Fruit fly (Drosophila melanogaster) whole organism, embryonic: ENCODE data around the gene CG42525.

Experiments
- BEAF-32 ChIP-seq: fragments of 200-800 bp; sonication (Bioruptor generic); optimal IDR thresholded peaks from 3 replicates; lab custom pipeline; 2017; ENCODE audit warnings: missing biosample characterization, missing genetic modification characterization, mild to moderate bottlenecking, moderate library complexity, missing genetic modification reagents
- CG14441 ChIP-seq: fragments of 200-800 bp; sonication (Bioruptor generic); IDR thresholded peaks from 2 replicates; pipeline ENCODE4 v1.3.6; 2022; ENCODE audit warnings: missing biosample characterization, missing genetic modification characterization
- CG15479 ChIP-seq: fragments of 200-800 bp; sonication (Bioruptor generic); optimal IDR thresholded peaks from 3 replicates; lab custom pipeline; 2019; ENCODE audit warnings: missing biosample characterization, mild to moderate bottlenecking, missing genetic modification characterization, moderate library complexity
- CG16813 ChIP-seq: fragments of 200-800 bp; sonication (Bioruptor generic); IDR thresholded peaks from 3 replicates; pipeline ENCODE4 v1.3.6; 2022; ENCODE audit warnings: missing biosample characterization, missing genetic modification characterization; ENCODE audit not compliant: partially characterized antibody
- CG2116 ChIP-seq: fragments of 200-800 bp; sonication (Bioruptor generic); optimal IDR thresholded peaks from 3 replicates; lab custom pipeline; 2018; ENCODE audit warnings: missing biosample characterization, mild to moderate bottlenecking, missing genetic modification characterization
- CG2129 ChIP-seq: fragments of 200-800 bp; sonication (Bioruptor generic); IDR thresholded peaks from 2 replicates; pipeline ENCODE4 v1.3.6; 2022; ENCODE audit warnings: missing biosample characterization, missing genetic modification characterization; ENCODE audit not compliant: partially characterized antibody
- CG31365 ChIP-seq: fragments of 200-800 bp; sonication (Bioruptor generic); optimal IDR thresholded peaks from 2 replicates; lab custom pipeline; 2018; ENCODE audit warnings: missing biosample characterization, mild to moderate bottlenecking, missing genetic modification characterization
- CG31441 ChIP-seq: fragments of 200-800 bp; sonication (Bioruptor generic); IDR thresholded peaks from 2 replicates; pipeline ENCODE4 v1.3.6; 2022; ENCODE audit warnings: missing biosample characterization, missing genetic modification characterization
- CG34224 ChIP-seq: fragments of 200-800 bp; sonication (Bioruptor generic); IDR thresholded peaks from 3 replicates; pipeline ENCODE4 v1.3.6; 2022; ENCODE audit warnings: missing biosample characterization, missing genetic modification characterization; ENCODE audit not compliant: partially characterized antibody
- CG42726 ChIP-seq: fragments of 200-800 bp; sonication (Bioruptor generic); IDR thresholded peaks from 2 replicates; pipeline ENCODE4 v1.3.6; 2022; ENCODE audit warnings: missing biosample characterization, missing genetic modification characterization; ENCODE audit not compliant: partially characterized antibody
- CG4730 ChIP-seq: fragments of 200-800 bp; sonication (Bioruptor generic); IDR thresholded peaks from 2 replicates; pipeline ENCODE4 v1.3.6; 2022; ENCODE audit warnings: missing biosample characterization, missing genetic modification characterization
- CG6272 ChIP-seq: fragments of 200-800 bp; sonication (Bioruptor generic); IDR thresholded peaks from 2 replicates; pipeline ENCODE4 v1.3.6; 2022; ENCODE audit warnings: missing biosample characterization, missing genetic modification characterization
- CG6791 ChIP-seq: fragments of 200-800 bp; sonication (Bioruptor generic); IDR thresholded peaks from 3 replicates; pipeline ENCODE4 v1.3.6; 2022; ENCODE audit warnings: missing biosample characterization, missing genetic modification characterization; ENCODE audit not compliant: partially characterized antibody
- Doc3 ChIP-seq: fragments of 200-800 bp; sonication (Bioruptor generic); IDR thresholded peaks from 3 replicates; pipeline ENCODE4 v1.3.6; 2022; ENCODE audit warnings: missing biosample characterization, missing genetic modification characterization; ENCODE audit not compliant: partially characterized antibody
- Dp ChIP-seq: fragments of 200-800 bp; sonication (Bioruptor generic); optimal IDR thresholded peaks from 2 replicates; lab custom pipeline; 2018; ENCODE audit warnings: missing biosample characterization, mild to moderate bottlenecking, missing genetic modification characterization, moderate library complexity
- E2f2 ChIP-seq: fragments of 200-800 bp; sonication (Bioruptor generic); IDR thresholded peaks from 2 replicates; pipeline ENCODE4 v1.3.6; 2022; ENCODE audit warnings: missing biosample characterization, missing genetic modification characterization
- HLH4C ChIP-seq: fragments of 200-800 bp; sonication (Bioruptor generic); IDR thresholded peaks from 3 replicates; pipeline ENCODE4 v1.3.6; 2022; ENCODE audit warnings: missing biosample characterization, missing genetic modification characterization; ENCODE audit not compliant: partially characterized antibody
- Hr39 ChIP-seq: fragments of >200 bp; optimal IDR thresholded peaks from 2 replicates; lab custom pipeline; 2017
- MBD-R2 ChIP-seq: fragments of 200-800 bp; sonication (Bioruptor generic); IDR thresholded peaks from 2 replicates; pipeline ENCODE4 v1.3.6; 2022; ENCODE audit warnings: missing biosample characterization, missing genetic modification characterization
- MESR4 ChIP-seq: fragments of 200-800 bp; sonication (Bioruptor generic); optimal IDR thresholded peaks from 2 replicates; lab custom pipeline; 2018; ENCODE audit warnings: missing biosample characterization, mild to moderate bottlenecking, missing genetic modification characterization, moderate library complexity
- Med ChIP-seq: fragments of 200-800 bp; sonication (Bioruptor generic); peaks from one replicate; lab custom pipeline; 2016; ENCODE audit warnings: missing biosample characterization, missing genetic modification characterization, mild to moderate bottlenecking, inconsistent platforms, moderate library complexity
- Myb ChIP-seq: fragments of 200-800 bp; sonication (Bioruptor generic); optimal IDR thresholded peaks from 2 replicates; lab custom pipeline; 2016; ENCODE audit warnings: missing biosample characterization, missing genetic modification characterization
- Scr ChIP-seq: fragments of 200-800 bp; sonication (Bioruptor generic); IDR thresholded peaks from 2 replicates; pipeline ENCODE4 v1.3.6; 2022; ENCODE audit warnings: missing biosample characterization, missing genetic modification characterization; ENCODE audit not compliant: partially characterized antibody
- Six4 ChIP-seq: fragments of 200-800 bp; sonication (Bioruptor generic); optimal IDR thresholded peaks from 2 replicates; lab custom pipeline; 2016; ENCODE audit warnings: missing biosample characterization, missing genetic modification characterization
- Usf ChIP-seq: fragments of 200-800 bp; sonication (Bioruptor generic); optimal IDR thresholded peaks from 2 replicates; lab custom pipeline; 2017; ENCODE audit warnings: missing genotype, missing biosample characterization, missing genetic modification characterization
- aop ChIP-seq: fragments of 200-800 bp; sonication (Bioruptor generic); IDR thresholded peaks from 2 replicates; pipeline ENCODE4 v1.3.6; 2022; ENCODE audit warnings: missing biosample characterization, missing genetic modification characterization
- ato ChIP-seq: fragments of 200-800 bp; sonication (Bioruptor generic); IDR thresholded peaks from 2 replicates; pipeline ENCODE4 v1.3.6; 2022; ENCODE audit warnings: missing biosample characterization, missing genetic modification characterization; ENCODE audit not compliant: partially characterized antibody
- chm ChIP-seq: fragments of 200-800 bp; sonication (Bioruptor generic); IDR thresholded peaks from 2 replicates; pipeline ENCODE4 v1.3.6; 2022; ENCODE audit warnings: missing biosample characterization, missing genetic modification characterization
- crp ChIP-seq, 2 experiments: fragments of 200-800 bp; sonication (Bioruptor generic); optimal IDR thresholded peaks; 2 replicates in 1 of 2; 3 replicates in 1 of 2; lab custom pipeline; 2017; ENCODE audit warnings: missing biosample characterization in 2 of 2, missing genetic modification characterization in 2 of 2, mild to moderate bottlenecking in 1 of 2, moderate library complexity in 1 of 2
- dati ChIP-seq: fragments of 200-800 bp; sonication (Bioruptor generic); IDR thresholded peaks from 2 replicates; pipeline ENCODE4 v1.3.6; 2022; ENCODE audit warnings: missing biosample characterization, missing genetic modification characterization
- fd64A ChIP-seq: fragments of 200-800 bp; sonication (Bioruptor generic); optimal IDR thresholded peaks from 3 replicates; lab custom pipeline; 2018; ENCODE audit warnings: missing biosample characterization, mild to moderate bottlenecking, missing genetic modification characterization
- gce ChIP-seq: fragments of 200-800 bp; sonication (Bioruptor generic); IDR thresholded peaks from 3 replicates; pipeline ENCODE4 v1.3.6; 2022; ENCODE audit warnings: missing biosample characterization, missing genetic modification characterization
- gsb-n ChIP-seq: fragments of 200-800 bp; sonication (Bioruptor generic); optimal IDR thresholded peaks from 3 replicates; lab custom pipeline; 2018; ENCODE audit warnings: missing biosample characterization, mild to moderate bottlenecking, missing genetic modification characterization
- hkb ChIP-seq, 2 experiments: fragments of 200-800 bp in 1 of 2; fragments of >200 bp in 1 of 2; sonication (Bioruptor generic) in 1 of 2; IDR thresholded peaks in 1 of 2; optimal IDR thresholded peaks in 1 of 2; 2 replicates each; pipeline versions ENCODE4 v1.3.6 to Lab custom; 2017 to 2022; ENCODE audit warnings: missing biosample characterization in 1 of 2, missing genetic modification characterization in 1 of 2
- hth ChIP-seq: fragments of >200 bp; optimal IDR thresholded peaks from 2 replicates; lab custom pipeline; 2017; ENCODE audit warnings: inconsistent platforms
- inv ChIP-seq: fragments of 200-800 bp; sonication (Bioruptor generic); IDR thresholded peaks from 2 replicates; pipeline ENCODE4 v1.3.6; 2022; ENCODE audit warnings: missing biosample characterization, missing genetic modification characterization; ENCODE audit not compliant: partially characterized antibody
- knrl ChIP-seq: fragments of 200-800 bp; sonication (Bioruptor generic); IDR thresholded peaks from 3 replicates; pipeline ENCODE4 v1.3.6; 2022; ENCODE audit warnings: missing biosample characterization, missing genetic modification characterization; ENCODE audit not compliant: partially characterized antibody
- odd ChIP-seq: fragments of 200-800 bp; sonication (Bioruptor generic); optimal IDR thresholded peaks from 2 replicates; lab custom pipeline; 2017; ENCODE audit warnings: missing biosample characterization, mild to moderate bottlenecking, missing genetic modification characterization
- salm ChIP-seq: fragments of 200-800 bp; sonication (Bioruptor generic); optimal IDR thresholded peaks from 2 replicates; lab custom pipeline; 2018; ENCODE audit warnings: missing biosample characterization, mild to moderate bottlenecking, missing genetic modification characterization
- schlank ChIP-seq: fragments of 200-800 bp; sonication (Bioruptor generic); optimal IDR thresholded peaks from 2 replicates; lab custom pipeline; 2018; ENCODE audit warnings: missing biosample characterization, mild to moderate bottlenecking, missing genetic modification characterization
- sna ChIP-seq: fragments of 200-800 bp; sonication (Bioruptor generic); IDR thresholded peaks from 2 replicates; pipeline ENCODE4 v1.3.6; 2022; ENCODE audit warnings: missing biosample characterization, missing genetic modification characterization; ENCODE audit not compliant: partially characterized antibody
- ssp ChIP-seq: fragments of 200-800 bp; sonication (Bioruptor generic); IDR thresholded peaks from 2 replicates; pipeline ENCODE4 v1.3.6; 2022; ENCODE audit warnings: missing biosample characterization, missing genetic modification characterization
- tna ChIP-seq: fragments of 200-800 bp; sonication (Bioruptor generic); IDR thresholded peaks from 2 replicates; pipeline ENCODE4 v1.3.6; 2022; ENCODE audit warnings: missing biosample characterization, missing genetic modification characterization; ENCODE audit not compliant: partially characterized antibody
- unc-4 ChIP-seq: fragments of 200-800 bp; sonication (Bioruptor generic); IDR thresholded peaks from 2 replicates; pipeline ENCODE4 v1.3.6; 2022; ENCODE audit warnings: missing biosample characterization, missing genetic modification characterization; ENCODE audit not compliant: partially characterized antibody
- vnd ChIP-seq: fragments of 200-800 bp; sonication (Bioruptor generic); IDR thresholded peaks from 3 replicates; pipeline ENCODE4 v1.3.6; 2022; ENCODE audit warnings: missing biosample characterization, missing genetic modification characterization; ENCODE audit not compliant: partially characterized antibody
- zfh2 ChIP-seq: fragments of 200-800 bp; sonication (Bioruptor generic); optimal IDR thresholded peaks from 2 replicates; lab custom pipeline; 2016; ENCODE audit warnings: missing biosample characterization, missing genetic modification characterization

The CG42525 gene

DNA sequence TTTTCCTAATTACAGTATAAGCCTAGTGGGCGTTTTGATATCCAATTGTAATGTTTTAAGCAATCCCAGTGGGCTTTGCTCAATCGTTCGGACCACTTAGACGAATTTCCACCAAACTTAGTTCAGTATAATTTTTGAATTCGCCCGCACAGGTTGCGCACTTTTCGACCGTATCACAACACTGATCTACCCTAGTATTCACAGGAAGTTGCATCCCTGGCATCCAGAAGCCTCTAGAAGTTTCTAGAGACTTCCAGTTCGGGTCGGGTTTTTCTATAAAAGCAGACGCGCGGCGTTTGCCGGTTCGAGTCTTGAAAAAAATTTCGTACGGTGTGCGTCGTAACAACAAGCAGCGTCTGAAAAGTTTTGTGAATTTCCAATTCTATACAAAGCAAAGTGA lies 3.4 kb upstream of the CG42525 start, which contains the start of gene Hsp83 (continued):
- TF ChIP-seq schlank (peak; percentile 99), dati (GFP tag; lab: Robert Waterston, UW) (peak; percentile 88), chm (GFP tag; lab: Robert Waterston, UW) (peak; percentile 99), fd64A (GFP tag; lab: Kevin White, UChicago) (peak; percentile 99), gsb-n (peak; percentile 85), CG42726 (GFP tag; lab: Robert Waterston, UW) (peak; percentile 38; the same call in 1 of the 2 replicates), zfh2 (GFP tag; lab: Kevin White, UChicago) (peak; percentile 81)
- TF ChIP-seq, all 482 proteins: peak for 425

DNA sequence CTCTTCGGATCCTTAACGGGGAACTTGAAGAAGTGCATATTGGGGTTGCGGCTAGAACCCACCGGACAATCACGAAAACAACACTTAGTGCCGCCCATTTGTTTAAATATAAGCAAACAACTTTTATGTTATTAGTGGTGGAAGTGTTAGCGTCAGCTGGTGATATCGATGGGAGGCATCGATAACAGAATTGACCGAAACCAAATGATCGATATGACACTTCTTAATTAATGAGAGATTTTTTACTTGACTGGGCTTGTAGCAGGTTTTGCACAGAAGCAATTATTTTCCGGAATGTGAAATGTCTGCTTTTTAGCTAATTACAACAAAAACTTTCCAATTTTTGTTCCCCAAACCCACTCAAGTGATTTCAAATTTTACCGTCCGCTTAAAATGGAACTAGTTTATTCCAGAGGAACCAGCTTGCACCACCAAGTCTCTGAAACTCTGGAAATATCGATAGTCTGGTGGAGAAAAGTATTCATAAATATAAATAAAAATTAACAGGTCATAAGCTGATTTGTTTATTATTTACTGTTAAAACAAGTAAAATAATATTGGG lies 2.9 kb upstream of the CG42525 start, which contains the start of gene CG14965:
TSS of gene CG14965 (minus strand) at position 159 of the 562 bp plus-strand sequence.
- TF ChIP-seq Scr (GFP tag; lab: Robert Waterston, UW) (peak; percentile 94), ssp (no peak), MBD-R2 (GFP tag; lab: Robert Waterston, UW) (peak; percentile 62), CG2116 (peak; percentile 80), Doc3 (peak; percentile 90), aop (GFP tag; lab: Robert Waterston, UW) (no peak), BEAF-32 (peak; percentile 95), salm (tag; lab: Kevin White, UChicago) (no peak), inv (peak; percentile 86), tna (peak; percentile 78), Six4 (no peak), CG6272 (peak; percentile 30; the same call in 1 of the 2 replicates), Med (GFP tag; lab: Kevin White, UChicago) (peak; percentile 2), ato (GFP tag; lab: Robert Waterston, UW) (peak; percentile 75), hkb (optimal IDR thresholded peaks at IDR 0.05; lab: Kevin White, UChicago) (peak; percentile 34), hkb (GFP tag; IDR thresholded peaks at IDR 0.05; lab: Robert Waterston, UW) (no peak), odd (GFP tag; lab: Kevin White, UChicago) (no peak), HLH4C (GFP tag; lab: Robert Waterston, UW) (peak; percentile 91), CG31441 (GFP tag; lab: Robert Waterston, UW) (no peak), gce (GFP tag; lab: Robert Waterston, UW) (no peak), CG16813 (GFP tag; lab: Robert Waterston, UW) (peak; percentile 90), Hr39 (no peak), MESR4 (GFP tag; lab: Kevin White, UChicago) (peak; percentile 20), CG2129 (GFP tag; lab: Robert Waterston, UW) (peak; percentile 86), Usf (no peak), unc-4 (GFP tag; lab: Robert Waterston, UW) (peak; percentile 95), CG4730 (GFP tag; lab: Robert Waterston, UW) (no peak), sna (GFP tag; lab: Robert Waterston, UW) (peak; percentile 95), CG6791 (GFP tag; lab: Robert Waterston, UW) (peak; percentile 86), CG15479 (peak; percentile 79), knrl (GFP tag; lab: Robert Waterston, UW) (peak; percentile 91), hth (no peak), CG34224 (GFP tag; lab: Robert Waterston, UW) (peak; percentile 84), CG14441 (GFP tag; lab: Robert Waterston, UW) (peak; percentile 36; the same call in 1 of the 2 replicates), crp (GFP tag; optimal IDR thresholded peaks at IDR 0.05; lab: Kevin White, UChicago) (peak in 1 of 2 experiments; percentile 81), Myb (GFP tag; lab: Kevin White, UChicago) (peak; percentile 94), E2f2 (GFP tag; lab: Robert Waterston, UW) (peak; percentile 42), CG31365 (tag; lab: Kevin White, UChicago) (no peak), vnd (GFP tag; lab: Robert Waterston, UW) (peak; percentile 87), Dp (GFP tag; lab: Kevin White, UChicago) (peak; percentile 81)
